Worm (Caenorhabditis elegans) whole organism, young adult: ENCODE measurements around the gene arf-1.

ENCODE experiments used
- D2030.7 ChIP-seq: fragments of 200-800 bp; sonication (Bioruptor generic); IDR thresholded peaks from 2 replicates; pipeline ENCODE4 v1.3.6; 2022; ENCODE audit warnings: missing genetic modification reagents, missing genetic modification characterization, missing compliant biosample characterization
- F23B12.7 ChIP-seq: sonication (generic microtip); optimal IDR thresholded peaks from 2 replicates; lab custom pipeline; 2017; ENCODE audit warnings: missing genetic modification characterization, mild to moderate bottlenecking, missing compliant biosample characterization, antibody characterized with exemption, moderate library complexity; ENCODE audit not compliant: insufficient read depth
- F33H1.4 ChIP-seq: fragments of 200-800 bp; sonication (Bioruptor generic); IDR thresholded peaks from 2 replicates; pipeline ENCODE4 v1.3.6; 2022; ENCODE audit warnings: missing genetic modification reagents, missing genetic modification characterization, missing compliant biosample characterization
- F37B4.10 ChIP-seq: fragments of 200-800 bp; sonication (Bioruptor generic); IDR thresholded peaks from 2 replicates; pipeline ENCODE4 v1.3.6; 2022; ENCODE audit warnings: missing genetic modification characterization, missing compliant biosample characterization
- Y53F4B.3 ChIP-seq: fragments of 200-800 bp; sonication (Bioruptor generic); IDR thresholded peaks from 2 replicates; pipeline ENCODE4 v1.3.6; 2022; ENCODE audit warnings: missing genetic modification reagents, missing genetic modification characterization, missing compliant biosample characterization
- Y95B8A.8 ChIP-seq: fragments of 200-800 bp; sonication (Bioruptor generic); IDR thresholded peaks from 2 replicates; pipeline ENCODE4 v1.3.6; 2022; ENCODE audit warnings: missing genetic modification reagents, missing genetic modification characterization, missing compliant biosample characterization
- akir-1 ChIP-seq: fragments of 200-800 bp; sonication (Bioruptor generic); optimal IDR thresholded peaks from 2 replicates; lab custom pipeline; 2018; ENCODE audit warnings: mild to moderate bottlenecking, missing genetic modification characterization, moderate library complexity, missing compliant biosample characterization
- ama-1 ChIP-seq, 3 experiments: fragments of 150-350 bp in 1 of 3; sonication (generic microtip) in 2 of 3; optimal IDR thresholded peaks; 2 replicates each; lab custom pipeline; 2014 to 2018; ENCODE audit warnings: missing biosample characterization in 2 of 3, missing genetic modification characterization in 2 of 3, missing genetic modification reagents in 2 of 3
- athp-1 ChIP-seq: sonication (generic microtip); optimal IDR thresholded peaks from 2 replicates; lab custom pipeline; 2017; ENCODE audit warnings: mild to moderate bottlenecking, missing genetic modification characterization, missing compliant biosample characterization
- ccch-3 ChIP-seq: fragments of 200-800 bp; sonication (Bioruptor generic); optimal IDR thresholded peaks from 2 replicates; lab custom pipeline; 2018; ENCODE audit warnings: mild to moderate bottlenecking, missing genetic modification characterization, missing compliant biosample characterization
- ceh-40 ChIP-seq: fragments of 200-800 bp; sonication (Bioruptor generic); IDR thresholded peaks from 2 replicates; pipeline ENCODE4 v1.3.6; 2022; ENCODE audit warnings: missing genetic modification characterization, missing compliant biosample characterization
- ceh-58 ChIP-seq: fragments of 200-800 bp; sonication (Bioruptor generic); IDR thresholded peaks from 2 replicates; pipeline ENCODE4 v1.3.6; 2022; ENCODE audit warnings: missing genetic modification characterization, missing compliant biosample characterization
- dox-1 ChIP-seq: fragments of 200-800 bp; sonication (Bioruptor generic); IDR thresholded peaks from 2 replicates; pipeline ENCODE4 v1.3.6; 2022; ENCODE audit warnings: missing genetic modification reagents, missing genetic modification characterization, missing compliant biosample characterization
- dpl-1 ChIP-seq: fragments of 150-350 bp; optimal IDR thresholded peaks from 2 replicates; lab custom pipeline; 2014; ENCODE audit warnings: missing biosample characterization, missing genetic modification reagents, missing genetic modification characterization
- ekl-4 ChIP-seq: fragments of 200-800 bp; sonication (Bioruptor generic); IDR thresholded peaks from 2 replicates; pipeline ENCODE4 v1.3.6; 2022; ENCODE audit warnings: missing genetic modification reagents, missing genetic modification characterization, missing compliant biosample characterization
- hmg-1.2 ChIP-seq: fragments of 200-800 bp; sonication (Bioruptor generic); IDR thresholded peaks from 2 replicates; pipeline ENCODE4 v1.3.6; 2022; ENCODE audit warnings: missing genetic modification reagents, missing genetic modification characterization, missing compliant biosample characterization
- hmg-20 ChIP-seq: fragments of 200-800 bp; sonication (Bioruptor generic); IDR thresholded peaks from 2 replicates; pipeline ENCODE4 v1.3.6; 2022; ENCODE audit warnings: missing genetic modification reagents, missing genetic modification characterization, missing compliant biosample characterization
- hrde-1 ChIP-seq: sonication (generic microtip); optimal IDR thresholded peaks from 2 replicates; lab custom pipeline; 2016; ENCODE audit warnings: missing genetic modification characterization, mild to moderate bottlenecking, missing compliant biosample characterization, moderate library complexity, missing genotype, missing genetic modification reagents, borderline replicate concordance
- hsf-1 ChIP-seq: fragments of 200-800 bp; sonication (Bioruptor generic); IDR thresholded peaks from 2 replicates; pipeline ENCODE4 v1.3.6; 2022; ENCODE audit warnings: missing genetic modification reagents, missing genetic modification characterization, missing compliant biosample characterization
- lag-1 ChIP-seq: fragments of 200-800 bp; sonication (Bioruptor generic); IDR thresholded peaks from 2 replicates; pipeline ENCODE4 v1.3.6; 2022; ENCODE audit warnings: missing genetic modification reagents, missing genetic modification characterization, missing compliant biosample characterization
- lin-54 ChIP-seq: fragments of 200-800 bp; sonication (Bioruptor generic); optimal IDR thresholded peaks from 2 replicates; lab custom pipeline; 2018; ENCODE audit warnings: mild to moderate bottlenecking, missing genetic modification characterization, missing compliant biosample characterization
- lsl-1 ChIP-seq: fragments of 200-800 bp; sonication (Bioruptor generic); optimal IDR thresholded peaks from 2 replicates; lab custom pipeline; 2018; ENCODE audit warnings: mild to moderate bottlenecking, missing genetic modification characterization, moderate library complexity, missing compliant biosample characterization
- lsy-27 ChIP-seq: sonication (generic microtip); optimal IDR thresholded peaks from 2 replicates; lab custom pipeline; 2017; ENCODE audit warnings: missing genetic modification characterization, mild to moderate bottlenecking, missing compliant biosample characterization, antibody characterized with exemption, missing genotype, borderline replicate concordance; ENCODE audit not compliant: insufficient read depth
- madf-6 ChIP-seq: fragments of 200-800 bp; sonication (Bioruptor generic); IDR thresholded peaks from 2 replicates; pipeline ENCODE4 v1.3.6; 2022; ENCODE audit warnings: missing genetic modification reagents, missing genetic modification characterization, missing compliant biosample characterization
- mcd-1 ChIP-seq: fragments of 200-800 bp; sonication (Bioruptor generic); IDR thresholded peaks from 2 replicates; pipeline ENCODE4 v1.3.6; 2022; ENCODE audit warnings: missing genetic modification reagents, missing genetic modification characterization, missing compliant biosample characterization
- rcor-1 ChIP-seq: fragments of 200-800 bp; sonication (Bioruptor generic); IDR thresholded peaks from 2 replicates; pipeline ENCODE4 v1.3.6; 2022; ENCODE audit warnings: missing genetic modification reagents, missing genetic modification characterization, missing compliant biosample characterization
- snpc-4 ChIP-seq, 5 experiments: fragments of 150-350 bp in 1 of 5; sonication (generic microtip) in 4 of 5; optimal IDR thresholded peaks; 2 replicates each; lab custom pipeline; 2014 to 2018; ENCODE audit warnings: missing genetic modification characterization in 5 of 5, missing biosample characterization in 3 of 5, antibody characterized with exemption in 2 of 5, mild to moderate bottlenecking in 2 of 5, missing compliant biosample characterization in 2 of 5, missing genotype in 2 of 5, moderate library complexity in 2 of 5, missing genetic modification reagents in 1 of 5
- tbx-9 ChIP-seq: sonication (generic microtip); optimal IDR thresholded peaks from 2 replicates; lab custom pipeline; 2016; ENCODE audit warnings: borderline replicate concordance, missing genetic modification characterization, inconsistent platforms, missing compliant biosample characterization
- unc-130 ChIP-seq: sonication (generic microtip); optimal IDR thresholded peaks from 2 replicates; lab custom pipeline; 2016; ENCODE audit warnings: missing genetic modification reagents, missing genetic modification characterization, missing compliant biosample characterization
- unc-62 ChIP-seq: fragments of 150-350 bp; optimal IDR thresholded peaks from 2 replicates; lab custom pipeline; 2014; ENCODE audit warnings: missing biosample characterization, missing genetic modification reagents, missing genetic modification characterization
- ztf-18 ChIP-seq: sonication (generic microtip); optimal IDR thresholded peaks from 2 replicates; lab custom pipeline; 2016; ENCODE audit warnings: missing genotype, mild to moderate bottlenecking, missing genetic modification characterization, missing compliant biosample characterization
- ztf-28 ChIP-seq: fragments of 200-800 bp; sonication (Bioruptor generic); IDR thresholded peaks from 2 replicates; pipeline ENCODE4 v1.3.6; 2022; ENCODE audit warnings: missing genetic modification reagents, missing genetic modification characterization, missing compliant biosample characterization

arf-1 gene

ce11 chrIII:5727827-5728226, 13.1 kb downstream of the arf-1 start, which contains the start of gene egg-1 (continued):
- TF ChIP-seq lsy-27 (tag; lab: Kevin White, UChicago): no peak
- peak; percentile 89 for TF ChIP-seq hsf-1 (GFP tag; lab: Robert Waterston, UW)
- 0 out of 2 replicates have a peak, but pooled peaks have one; percentile 17 for TF ChIP-seq Y53F4B.3 (GFP tag; lab: Robert Waterston, UW)
- peak; percentile 63 for TF ChIP-seq athp-1 (tag; lab: Kevin White, UChicago)
- peak; percentile 40 for TF ChIP-seq snpc-4 (GFP tag; optimal IDR thresholded peaks at IDR 0.05; lab: Kevin White, UChicago)
- TF ChIP-seq snpc-4 (tag; optimal IDR thresholded peaks at IDR 0.05; lab: Kevin White, UChicago): peak in 3 of 4 experiments; percentile 8 to 60 (median 59)
- peak; percentile 95 for TF ChIP-seq lin-54
- no peak for TF ChIP-seq ama-1 (optimal IDR thresholded peaks at IDR 0.05; lab: Kevin White, UChicago)
- TF ChIP-seq ama-1 (GFP tag; optimal IDR thresholded peaks at IDR 0.05; lab: Kevin White, UChicago): no peak
- no peak for TF ChIP-seq F37B4.10 (GFP tag; lab: Robert Waterston, UW)
- TF ChIP-seq rcor-1 (GFP tag; lab: Robert Waterston, UW): peak; percentile 83
- TF ChIP-seq dpl-1 (GFP tag; lab: Kevin White, UChicago): peak; percentile 95
- TF ChIP-seq F23B12.7 (tag; lab: Kevin White, UChicago): peak; percentile 75
- peak; percentile 74 for TF ChIP-seq ztf-18
- TF ChIP-seq hmg-20 (GFP tag; lab: Robert Waterston, UW): no peak
- TF ChIP-seq ceh-58 (GFP tag; lab: Robert Waterston, UW): no peak
- 0 out of 2 replicates have a peak, but pooled peaks have one; percentile 58 for TF ChIP-seq ztf-28 (GFP tag; lab: Robert Waterston, UW)
- no peak for TF ChIP-seq ceh-40 (GFP tag; lab: Robert Waterston, UW)
- peak; percentile 75 for TF ChIP-seq unc-130
- peak; percentile 93 for TF ChIP-seq D2030.7
- peak; percentile 87 for TF ChIP-seq dox-1 (GFP tag; lab: Robert Waterston, UW)
- peak; percentile 72 for TF ChIP-seq mcd-1 (GFP tag; lab: Robert Waterston, UW)

- TF ChIP-seq tbx-9 (tag; lab: Kevin White, UChicago) (no peak), hmg-1.2 (GFP tag; lab: Robert Waterston, UW) (0 out of 2 replicates have a peak, but pooled peaks have one; percentile 9)
- TF ChIP-seq, all 124 proteins: peak for 1
These were observed 14.7 kb downstream of the arf-1 start for ce11 chrIII:5729367-5729766.

- TF ChIP-seq F33H1.4 (0 out of 2 replicates have a peak, but pooled peaks have one; percentile 15), hrde-1 (peak; percentile 21), Y95B8A.8 (GFP tag; lab: Robert Waterston, UW) (0 out of 2 replicates have a peak, but pooled peaks have one; percentile 20), ccch-3 (GFP tag; lab: Kevin White, UChicago) (no peak), ekl-4 (0 out of 2 replicates have a peak, but pooled peaks have one; percentile 54), unc-62 (GFP tag; lab: Kevin White, UChicago) (no peak), D2030.7 (no peak), akir-1 (GFP tag; lab: Kevin White, UChicago) (no peak), madf-6 (GFP tag; lab: Robert Waterston, UW) (peak; percentile 61), lag-1 (GFP tag; lab: Robert Waterston, UW) (no peak), lsl-1 (peak; percentile 21)
These were observed 15.4 kb downstream of the arf-1 start for ce11 chrIII:5730041-5730440.
